Fruit fly (Drosophila melanogaster): ENCODE measurements around the gene Cp190.
A peak's percentile ranks its signal among the peaks of the same experiment; 100 is the strongest.

DNA sequence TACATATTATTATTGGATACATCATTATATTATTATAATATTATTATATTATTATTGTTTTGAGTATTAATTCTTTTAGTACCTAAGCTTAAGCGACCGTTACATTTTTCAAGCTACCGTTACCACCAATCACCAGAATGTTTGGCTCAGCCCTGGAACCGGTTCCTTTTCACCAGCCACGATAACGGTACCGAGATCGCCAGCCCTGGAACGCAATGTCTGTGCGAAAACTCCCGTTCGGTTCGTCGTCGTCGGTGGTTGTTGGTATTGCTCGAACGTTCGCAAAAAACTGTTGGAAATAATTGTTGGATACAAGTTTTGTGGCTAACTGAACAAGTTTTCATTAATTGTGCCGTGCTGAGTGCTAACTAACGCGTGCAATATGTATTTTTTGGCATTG lies 25.3 kb downstream of the Cp190 start, which contains the start of gene CG42404:
- TF ChIP-seq CG8478 (optimal IDR thresholded peaks at IDR 0.05) (no peak), CTCF (optimal IDR thresholded peaks at IDR 0.05) (peak in 1 of 2 experiments; percentile 11)

All from S2 (cell line).